Worm (Caenorhabditis elegans) whole organism, early embryonic: ENCODE measurements around the gene sdz-37.

Experiments
- B0310.2 ChIP-seq: sonication (generic microtip); optimal IDR thresholded peaks from 2 replicates; lab custom pipeline; 2016; ENCODE audit warnings: mild to moderate bottlenecking, missing genetic modification characterization, missing compliant biosample characterization
- aly-1 ChIP-seq: sonication (generic microtip); optimal IDR thresholded peaks from 2 replicates; lab custom pipeline; 2016; ENCODE audit warnings: missing genetic modification characterization, missing compliant biosample characterization
- ama-1 ChIP-seq: fragments of 150-350 bp; optimal IDR thresholded peaks from 2 replicates; lab custom pipeline; 2014
- ceh-13 ChIP-seq: fragments of 200-800 bp; sonication (Bioruptor generic); optimal IDR thresholded peaks from 2 replicates; lab custom pipeline; 2018; ENCODE audit warnings: mild to moderate bottlenecking, missing genetic modification characterization, missing compliant biosample characterization
- ceh-36 ChIP-seq: sonication (generic microtip); optimal IDR thresholded peaks from 2 replicates; lab custom pipeline; 2016; ENCODE audit warnings: missing genetic modification characterization, inconsistent platforms, missing compliant biosample characterization
- ets-7 ChIP-seq: sonication (generic microtip); optimal IDR thresholded peaks from 2 replicates; lab custom pipeline; 2016; ENCODE audit warnings: missing genotype, missing genetic modification characterization, missing compliant biosample characterization
- flt-1 ChIP-seq: fragments of 200-800 bp; sonication (Bioruptor generic); IDR thresholded peaks from 2 replicates; pipeline ENCODE4 v1.3.6; 2022; ENCODE audit warnings: missing genetic modification characterization, missing compliant biosample characterization
- hmg-4 ChIP-seq: fragments of 200-800 bp; sonication (Bioruptor generic); optimal IDR thresholded peaks from 2 replicates; lab custom pipeline; 2018; ENCODE audit warnings: mild to moderate bottlenecking, missing genetic modification characterization, missing compliant biosample characterization
- scrt-1 ChIP-seq: fragments of 200-800 bp; sonication (Bioruptor generic); IDR thresholded peaks from 2 replicates; pipeline ENCODE4 v1.3.6; 2022; ENCODE audit warnings: missing genetic modification characterization, missing compliant biosample characterization
- tbx-11 ChIP-seq: fragments of 200-800 bp; sonication (Bioruptor generic); IDR thresholded peaks from 2 replicates; pipeline ENCODE4 v1.3.6; 2022; ENCODE audit warnings: missing genetic modification characterization, missing compliant biosample characterization
- tra-4 ChIP-seq: sonication (generic microtip); optimal IDR thresholded peaks from 2 replicates; lab custom pipeline; 2017; ENCODE audit warnings: missing genetic modification characterization, missing compliant biosample characterization

- no peak for TF ChIP-seq scrt-1
- TF ChIP-seq ceh-13 (GFP tag; lab: Kevin White, UChicago): no peak
- no peak for TF ChIP-seq ama-1 (lab: Kevin White, UChicago)
- no peak for TF ChIP-seq tra-4
- TF ChIP-seq flt-1 (GFP tag; lab: Robert Waterston, UW): no peak
- TF ChIP-seq B0310.2 (tag; lab: Kevin White, UChicago): no peak
- no peak for TF ChIP-seq ceh-36 (tag; lab: Kevin White, UChicago)
- TF ChIP-seq hmg-4 (GFP tag; lab: Kevin White, UChicago): no peak
- no peak for TF ChIP-seq tbx-11 (GFP tag; lab: Robert Waterston, UW)
- no peak for TF ChIP-seq aly-1 (tag; lab: Kevin White, UChicago)
- TF ChIP-seq ets-7 (tag; lab: Kevin White, UChicago): no peak
Measured at ce11 chrII:10437840-10438239, 26.8 kb upstream of the sdz-37 start.
